Fruit fly (Drosophila melanogaster): ENCODE results near the gene CG15525.

DNA sequence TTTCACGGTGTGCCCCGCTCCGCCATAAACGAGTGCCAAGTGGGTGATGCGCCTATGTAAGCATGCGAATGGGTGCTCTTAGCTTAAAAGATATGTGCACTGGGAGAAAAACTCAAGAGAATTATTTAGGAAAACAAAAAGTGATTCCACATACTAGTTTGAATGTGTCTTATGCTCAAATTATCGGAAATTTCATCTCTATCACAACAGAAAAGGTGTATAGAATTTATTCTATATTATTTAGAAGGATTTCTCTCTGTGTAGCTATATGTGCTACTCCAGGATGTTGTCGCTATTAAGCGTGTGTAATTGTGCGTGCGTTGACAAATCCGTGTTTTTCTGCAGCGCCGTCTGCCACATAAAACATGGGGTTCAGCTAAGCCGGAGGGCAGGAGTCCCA, 38.1 kb downstream of the CG15525 start:
- no peak for TF ChIP-seq EcR (GFP tag; optimal IDR thresholded peaks at IDR 0.05)
- no peak for TF ChIP-seq Dll (optimal IDR thresholded peaks at IDR 0.05)
- no peak for TF ChIP-seq psq (optimal IDR thresholded peaks at IDR 0.05)
- TF ChIP-seq pan (optimal IDR thresholded peaks at IDR 0.05): no peak
- TF ChIP-seq usp (GFP tag; optimal IDR thresholded peaks at IDR 0.05): no peak
